Worm (Caenorhabditis elegans): ENCODE measurements around the gene rad-50.

ce11 chrV:12233425-12233824 lies 12.0 kb upstream of the rad-50 start:
- TF ChIP-seq tab-1 (GFP tag; IDR thresholded peaks at IDR 0.05) (no peak), flt-1 (GFP tag; IDR thresholded peaks at IDR 0.05) (no peak), ztf-29 (GFP tag; IDR thresholded peaks at IDR 0.05) (no peak), med-1 (GFP tag; optimal IDR thresholded peaks at IDR 0.05; ENCODE audit: insufficient read depth) (no peak), ztf-23 (GFP tag; IDR thresholded peaks at IDR 0.05) (no peak), cog-1 (tag; optimal IDR thresholded peaks at IDR 0.05) (no peak), ref-1 (GFP tag; conservative IDR thresholded peaks at IDR 0.05) (no peak), T22C8.4 (GFP tag; IDR thresholded peaks at IDR 0.05) (no peak)
